Worm (Caenorhabditis elegans) whole organism, early embryonic: ENCODE measurements around the gene F22B7.9.

Source experiments
- aly-1 ChIP-seq: sonication (generic microtip); optimal IDR thresholded peaks from 2 replicates; lab custom pipeline; 2016; ENCODE audit warnings: missing genetic modification characterization, missing compliant biosample characterization
- ama-1 ChIP-seq: fragments of 150-350 bp; optimal IDR thresholded peaks from 2 replicates; lab custom pipeline; 2014
- ceh-36 ChIP-seq: sonication (generic microtip); optimal IDR thresholded peaks from 2 replicates; lab custom pipeline; 2016; ENCODE audit warnings: missing genetic modification characterization, inconsistent platforms, missing compliant biosample characterization
- flt-1 ChIP-seq: fragments of 200-800 bp; sonication (Bioruptor generic); IDR thresholded peaks from 2 replicates; pipeline ENCODE4 v1.3.6; 2022; ENCODE audit warnings: missing genetic modification characterization, missing compliant biosample characterization
- hnd-1 ChIP-seq: sonication (generic microtip); optimal IDR thresholded peaks from 2 replicates; lab custom pipeline; 2016; ENCODE audit warnings: missing genetic modification characterization, missing compliant biosample characterization
- pes-1 ChIP-seq: fragments of 200-800 bp; sonication (Bioruptor generic); IDR thresholded peaks from 2 replicates; pipeline ENCODE4 v1.3.6; 2022; ENCODE audit warnings: missing genetic modification reagents, missing genetic modification characterization, missing compliant biosample characterization
- scrt-1 ChIP-seq: fragments of 200-800 bp; sonication (Bioruptor generic); IDR thresholded peaks from 2 replicates; pipeline ENCODE4 v1.3.6; 2022; ENCODE audit warnings: missing genetic modification characterization, missing compliant biosample characterization
- tbx-37 ChIP-seq: fragments of 200-800 bp; sonication (Bioruptor generic); conservative IDR thresholded peaks from 2 replicates; pipeline ENCODE4 v1.3.6; 2022; ENCODE audit warnings: missing genetic modification reagents, missing genetic modification characterization, missing compliant biosample characterization
- tra-4 ChIP-seq: sonication (generic microtip); optimal IDR thresholded peaks from 2 replicates; lab custom pipeline; 2017; ENCODE audit warnings: missing genetic modification characterization, missing compliant biosample characterization

ce11 chrIII:8693322-8693721 lies 39.6 kb upstream of the F22B7.9 start, which contains the start of gene B0303.7:
- TF ChIP-seq pes-1 (GFP tag; lab: Robert Waterston, UW) (no peak), ceh-36 (tag; lab: Kevin White, UChicago) (no peak), tbx-37 (GFP tag; lab: Robert Waterston, UW) (no peak), ama-1 (lab: Kevin White, UChicago) (no peak), hnd-1 (tag; lab: Kevin White, UChicago) (no peak), aly-1 (tag; lab: Kevin White, UChicago) (no peak), flt-1 (GFP tag; lab: Robert Waterston, UW) (no peak), tra-4 (tag; lab: Kevin White, UChicago) (no peak), scrt-1 (GFP tag; lab: Robert Waterston, UW) (no peak)
